Worm (Caenorhabditis elegans) whole organism, mixed stage, embryonic: ENCODE results near the gene tbc-6.

Experiments used
- M03D4.4 ChIP-seq: sonication (generic microtip); optimal IDR thresholded peaks from 2 replicates; lab custom pipeline; 2017; ENCODE audit warnings: mild to moderate bottlenecking, missing genetic modification characterization, missing compliant biosample characterization
- bed-3 ChIP-seq: fragments of 200-800 bp; sonication (Bioruptor generic); optimal IDR thresholded peaks from 3 replicates; lab custom pipeline; 2018; ENCODE audit warnings: mild to moderate bottlenecking, missing genetic modification characterization, moderate library complexity, missing compliant biosample characterization
- blmp-1 ChIP-seq: fragments of 150-350 bp; optimal IDR thresholded peaks from 2 replicates; lab custom pipeline; 2014; ENCODE audit warnings: missing biosample characterization, missing genetic modification characterization
- ceh-39 ChIP-seq: fragments of 150-350 bp; optimal IDR thresholded peaks from 2 replicates; lab custom pipeline; 2014; ENCODE audit warnings: missing biosample characterization, missing genetic modification characterization
- ceh-43 ChIP-seq: fragments of 200-800 bp; sonication (Bioruptor generic); optimal IDR thresholded peaks from 2 replicates; lab custom pipeline; 2018; ENCODE audit warnings: mild to moderate bottlenecking, missing genetic modification characterization, moderate library complexity, missing compliant biosample characterization
- ceh-83 ChIP-seq: fragments of 200-800 bp; sonication (Bioruptor generic); optimal IDR thresholded peaks from 2 replicates; lab custom pipeline; 2018; ENCODE audit warnings: mild to moderate bottlenecking, missing genetic modification characterization, missing compliant biosample characterization
- ces-1 ChIP-seq: fragments of 150-350 bp; optimal IDR thresholded peaks from 2 replicates; lab custom pipeline; 2014; ENCODE audit warnings: missing biosample characterization, missing genetic modification reagents, missing genetic modification characterization
- cnd-1 ChIP-seq: fragments of 200-800 bp; sonication (Bioruptor generic); optimal IDR thresholded peaks from 2 replicates; lab custom pipeline; 2018; ENCODE audit warnings: mild to moderate bottlenecking, missing genetic modification characterization, missing compliant biosample characterization
- drap-1 ChIP-seq: fragments of 200-800 bp; sonication (Bioruptor generic); optimal IDR thresholded peaks from 3 replicates; lab custom pipeline; 2018; ENCODE audit warnings: mild to moderate bottlenecking, missing genetic modification characterization, missing compliant biosample characterization
- elt-1 ChIP-seq: sonication (generic microtip); optimal IDR thresholded peaks from 2 replicates; lab custom pipeline; 2017; ENCODE audit warnings: missing genetic modification characterization, mild to moderate bottlenecking, missing compliant biosample characterization, antibody characterized with exemption, moderate library complexity, borderline replicate concordance; ENCODE audit not compliant: insufficient read depth
- elt-3 ChIP-seq: fragments of 150-350 bp; optimal IDR thresholded peaks from 2 replicates; lab custom pipeline; 2014; ENCODE audit warnings: missing biosample characterization, missing genetic modification characterization
- flh-1 ChIP-seq: fragments of 200-800 bp; sonication (Bioruptor generic); optimal IDR thresholded peaks from 2 replicates; lab custom pipeline; 2018; ENCODE audit warnings: mild to moderate bottlenecking, missing genetic modification characterization, moderate library complexity, missing compliant biosample characterization
- ham-2 ChIP-seq: fragments of 200-800 bp; sonication (Bioruptor generic); optimal IDR thresholded peaks from 2 replicates; lab custom pipeline; 2018; ENCODE audit warnings: mild to moderate bottlenecking, missing genetic modification characterization, missing compliant biosample characterization
- hlh-1 ChIP-seq: fragments of 150-350 bp; optimal IDR thresholded peaks from 2 replicates; lab custom pipeline; 2014; ENCODE audit warnings: missing biosample characterization, missing genetic modification reagents, missing genetic modification characterization
- lin-13 ChIP-seq: fragments of 150-350 bp; optimal IDR thresholded peaks from 2 replicates; lab custom pipeline; 2014; ENCODE audit warnings: missing biosample characterization, missing genetic modification characterization
- lin-32 ChIP-seq: fragments of 200-800 bp; sonication (Bioruptor generic); optimal IDR thresholded peaks from 2 replicates; lab custom pipeline; 2018; ENCODE audit warnings: mild to moderate bottlenecking, missing genetic modification characterization, missing compliant biosample characterization
- lsy-2 ChIP-seq: fragments of 150-350 bp; optimal IDR thresholded peaks from 2 replicates; lab custom pipeline; 2014; ENCODE audit warnings: missing biosample characterization, missing genetic modification characterization
- mab-5 ChIP-seq: fragments of 150-350 bp; optimal IDR thresholded peaks from 2 replicates; lab custom pipeline; 2014; ENCODE audit warnings: missing biosample characterization, missing genetic modification characterization
- mep-1 ChIP-seq: fragments of 150-350 bp; optimal IDR thresholded peaks from 2 replicates; lab custom pipeline; 2017; ENCODE audit warnings: missing biosample characterization, missing genetic modification reagents, missing genetic modification characterization, inconsistent platforms
- mls-2 ChIP-seq: sonication (generic microtip); optimal IDR thresholded peaks from 2 replicates; lab custom pipeline; 2016; ENCODE audit warnings: mild to moderate bottlenecking, missing genetic modification characterization, moderate library complexity, missing compliant biosample characterization
- nhr-12 ChIP-seq: fragments of 150-350 bp; optimal IDR thresholded peaks from 2 replicates; lab custom pipeline; 2014; ENCODE audit warnings: missing biosample characterization, missing genetic modification characterization
- nhr-2 ChIP-seq: fragments of 150-350 bp; optimal IDR thresholded peaks from 2 replicates; lab custom pipeline; 2014; ENCODE audit warnings: missing biosample characterization, missing genetic modification characterization
- nhr-237 ChIP-seq: fragments of 150-350 bp; optimal IDR thresholded peaks from 2 replicates; lab custom pipeline; 2014; ENCODE audit warnings: missing biosample characterization, missing genetic modification characterization
- nhr-28 ChIP-seq: fragments of 150-350 bp; optimal IDR thresholded peaks from 2 replicates; lab custom pipeline; 2014; ENCODE audit warnings: missing biosample characterization, missing genetic modification characterization
- nhr-76 ChIP-seq: sonication (generic microtip); optimal IDR thresholded peaks from 2 replicates; lab custom pipeline; 2017; ENCODE audit warnings: missing biosample characterization, missing genetic modification characterization
- pha-4 ChIP-seq: fragments of 150-350 bp; optimal IDR thresholded peaks from 2 replicates; lab custom pipeline; 2018; ENCODE audit warnings: missing biosample characterization, missing genetic modification reagents, missing genetic modification characterization
- sem-2 ChIP-seq: fragments of 200-800 bp; sonication (Bioruptor generic); optimal IDR thresholded peaks from 2 replicates; lab custom pipeline; 2018; ENCODE audit warnings: mild to moderate bottlenecking, missing genetic modification characterization, missing compliant biosample characterization
- snpc-4 ChIP-seq: fragments of 150-350 bp; optimal IDR thresholded peaks from 2 replicates; lab custom pipeline; 2014; ENCODE audit warnings: missing biosample characterization, missing genetic modification characterization
- sptf-1 ChIP-seq: sonication (generic microtip); optimal IDR thresholded peaks from 2 replicates; lab custom pipeline; 2017; ENCODE audit warnings: mild to moderate bottlenecking, missing genetic modification characterization, moderate library complexity, missing compliant biosample characterization
- tbx-8 ChIP-seq: fragments of 200-800 bp; sonication (Bioruptor generic); optimal IDR thresholded peaks from 2 replicates; lab custom pipeline; 2018; ENCODE audit warnings: mild to moderate bottlenecking, missing genetic modification characterization, moderate library complexity, missing compliant biosample characterization
- unc-120 ChIP-seq: sonication (generic microtip); optimal IDR thresholded peaks from 2 replicates; lab custom pipeline; 2017; ENCODE audit warnings: missing genetic modification characterization, missing compliant biosample characterization; ENCODE audit not compliant: poor library complexity, severe bottlenecking
- unc-39 ChIP-seq: fragments of 150-350 bp; optimal IDR thresholded peaks from 2 replicates; lab custom pipeline; 2014; ENCODE audit warnings: missing biosample characterization, missing genetic modification characterization
- unc-62 ChIP-seq: fragments of 150-350 bp; optimal IDR thresholded peaks from 2 replicates; lab custom pipeline; 2014; ENCODE audit warnings: missing biosample characterization, missing genetic modification reagents, missing genetic modification characterization
- zip-8 ChIP-seq: fragments of 150-350 bp; optimal IDR thresholded peaks from 2 replicates; lab custom pipeline; 2014; ENCODE audit warnings: missing biosample characterization, missing genetic modification characterization
- ztf-11 ChIP-seq: fragments of 150-350 bp; optimal IDR thresholded peaks from 2 replicates; lab custom pipeline; 2014; ENCODE audit warnings: missing biosample characterization, missing genetic modification characterization

Gene tbc-6

ce11 chrII:6897507-6897906, 49.6 kb downstream of the tbc-6 start, which contains the start of gene C44B7.11:
C44B7.11 (minus strand) TSS chrII:6897540.
- TF ChIP-seq pha-4 (tag; lab: Kevin White, UChicago) (no peak), nhr-237 (tag; lab: Kevin White, UChicago) (no peak), ceh-83 (no peak), nhr-28 (tag; lab: Kevin White, UChicago) (no peak), M03D4.4 (no peak), mep-1 (no peak), hlh-1 (no peak), ceh-43 (no peak), sptf-1 (no peak), ces-1 (GFP tag; lab: Kevin White, UChicago) (no peak), flh-1 (GFP tag; lab: Kevin White, UChicago) (no peak), snpc-4 (no peak), elt-1 (no peak), mls-2 (tag; lab: Kevin White, UChicago) (no peak), nhr-2 (no peak), mab-5 (no peak), lin-13 (tag; lab: Kevin White, UChicago) (no peak), ztf-11 (no peak)

- TF ChIP-seq snpc-4 (no peak), ces-1 (GFP tag; lab: Kevin White, UChicago) (no peak), cnd-1 (tag; lab: Kevin White, UChicago) (peak; percentile 59), nhr-28 (tag; lab: Kevin White, UChicago) (no peak), mab-5 (no peak), ceh-83 (peak; percentile 62), elt-1 (no peak), unc-62 (GFP tag; lab: Kevin White, UChicago) (no peak), hlh-1 (no peak), ceh-43 (no peak), nhr-12 (no peak), lin-32 (GFP tag; lab: Kevin White, UChicago) (peak; percentile 14), nhr-237 (tag; lab: Kevin White, UChicago) (no peak), flh-1 (GFP tag; lab: Kevin White, UChicago) (no peak), nhr-2 (no peak), drap-1 (GFP tag; lab: Kevin White, UChicago) (no peak), sem-2 (peak; percentile 52), ztf-11 (no peak), lin-13 (tag; lab: Kevin White, UChicago) (no peak), nhr-76 (tag; lab: Kevin White, UChicago) (no peak), elt-3 (tag; lab: Kevin White, UChicago) (no peak), unc-39 (tag; lab: Kevin White, UChicago) (no peak), bed-3 (peak; percentile 11), unc-120 (no peak), ceh-39 (tag; lab: Kevin White, UChicago) (no peak), zip-8 (tag; lab: Kevin White, UChicago) (no peak), blmp-1 (no peak), pha-4 (tag; lab: Kevin White, UChicago) (no peak), mep-1 (no peak), M03D4.4 (peak; percentile 73), sptf-1 (peak; percentile 76), mls-2 (tag; lab: Kevin White, UChicago) (no peak), ham-2 (GFP tag; lab: Kevin White, UChicago) (no peak), lsy-2 (tag; lab: Kevin White, UChicago) (peak; percentile 26), tbx-8 (GFP tag; lab: Kevin White, UChicago) (peak; percentile 28)
Measured at ce11 chrII:6898017-6898779, 50.3 kb downstream of the tbc-6 start, which contains the start of gene hrpl-1. hrpl-1 (plus strand) TSS chrII:6898729.

ce11 chrII:6900708-6901107, 52.8 kb downstream of the tbc-6 start:
- no peak for TF ChIP-seq mls-2 (tag; lab: Kevin White, UChicago)
- TF ChIP-seq nhr-28 (tag; lab: Kevin White, UChicago) = no peak
- no peak for TF ChIP-seq blmp-1
- TF ChIP-seq hlh-1 = no peak
- TF ChIP-seq unc-39 (tag; lab: Kevin White, UChicago) = no peak
- TF ChIP-seq zip-8 (tag; lab: Kevin White, UChicago) = no peak
- TF ChIP-seq ham-2 (GFP tag; lab: Kevin White, UChicago) = no peak
- TF ChIP-seq mep-1 = no peak
- no peak for TF ChIP-seq ztf-11
- no peak for TF ChIP-seq tbx-8 (GFP tag; lab: Kevin White, UChicago)
- no peak for TF ChIP-seq ceh-39 (tag; lab: Kevin White, UChicago)
- no peak for TF ChIP-seq unc-120
- TF ChIP-seq nhr-12 = no peak
- no peak for TF ChIP-seq lin-13 (tag; lab: Kevin White, UChicago)
- no peak for TF ChIP-seq bed-3
- TF ChIP-seq lin-32 (GFP tag; lab: Kevin White, UChicago) = no peak
- TF ChIP-seq nhr-237 (tag; lab: Kevin White, UChicago) = no peak
- no peak for TF ChIP-seq lsy-2 (tag; lab: Kevin White, UChicago)
- TF ChIP-seq mab-5 = no peak
- no peak for TF ChIP-seq nhr-2
